Worm (Caenorhabditis elegans) whole organism, young adult: ENCODE measurements around the gene Y7A5A.6.
A peak's percentile ranks its signal among the peaks of the same experiment; 100 is the strongest.

ENCODE experiments used
- B0035.1 ChIP-seq: sonication (generic microtip); optimal IDR thresholded peaks from 2 replicates; lab custom pipeline; 2016; ENCODE audit warnings: missing genetic modification characterization, mild to moderate bottlenecking, missing compliant biosample characterization, missing genotype, missing genetic modification reagents
- B0261.1 ChIP-seq: sonication (generic microtip); optimal IDR thresholded peaks from 2 replicates; lab custom pipeline; 2016; ENCODE audit warnings: mild to moderate bottlenecking, missing genetic modification characterization, moderate library complexity, missing compliant biosample characterization
- B0336.3 ChIP-seq: fragments of 200-800 bp; sonication (Bioruptor generic); IDR thresholded peaks from 2 replicates; pipeline ENCODE4 v1.3.6; 2022; ENCODE audit warnings: missing genetic modification characterization, missing compliant biosample characterization
- F22D6.2 ChIP-seq: sonication (generic microtip); optimal IDR thresholded peaks from 2 replicates; lab custom pipeline; 2016; ENCODE audit warnings: mild to moderate bottlenecking, missing genetic modification characterization, missing compliant biosample characterization
- F37B4.10 ChIP-seq: fragments of 200-800 bp; sonication (Bioruptor generic); IDR thresholded peaks from 2 replicates; pipeline ENCODE4 v1.3.6; 2022; ENCODE audit warnings: missing genetic modification characterization, missing compliant biosample characterization
- F39B2.1 ChIP-seq: fragments of 200-800 bp; sonication (Bioruptor generic); IDR thresholded peaks from 2 replicates; pipeline ENCODE4 v1.3.6; 2022; ENCODE audit warnings: missing genetic modification reagents, missing genetic modification characterization, missing compliant biosample characterization
- Y53G8AR.9 ChIP-seq: fragments of 200-800 bp; sonication (Bioruptor generic); conservative IDR thresholded peaks from 2 replicates; pipeline ENCODE4 v1.3.6; 2022; ENCODE audit warnings: missing genetic modification reagents, missing genetic modification characterization, missing compliant biosample characterization
- Y79H2A.3 ChIP-seq: fragments of 200-800 bp; sonication (Bioruptor generic); conservative IDR thresholded peaks from 2 replicates; pipeline ENCODE4 v1.3.6; 2022; ENCODE audit warnings: missing genetic modification reagents, missing genetic modification characterization, missing compliant biosample characterization
- Y95B8A.8 ChIP-seq: fragments of 200-800 bp; sonication (Bioruptor generic); IDR thresholded peaks from 2 replicates; pipeline ENCODE4 v1.3.6; 2022; ENCODE audit warnings: missing genetic modification reagents, missing genetic modification characterization, missing compliant biosample characterization
- aptf-3 ChIP-seq: fragments of 200-800 bp; sonication (Bioruptor generic); IDR thresholded peaks from 2 replicates; pipeline ENCODE4 v1.3.6; 2022; ENCODE audit warnings: missing genetic modification characterization, missing compliant biosample characterization
- cebp-1 ChIP-seq, 2 experiments: fragments of 200-800 bp in 1 of 2; sonication (Bioruptor generic) in 1 of 2; sonication (generic microtip) in 1 of 2; IDR thresholded peaks in 1 of 2; optimal IDR thresholded peaks in 1 of 2; 2 replicates each; pipeline versions ENCODE4 v1.3.6 to Lab custom; 2017 to 2022; ENCODE audit warnings: missing compliant biosample characterization in 2 of 2, missing genetic modification characterization in 2 of 2, mild to moderate bottlenecking in 1 of 2, missing genetic modification reagents in 1 of 2, moderate library complexity in 1 of 2
- ceh-100 ChIP-seq: fragments of 200-800 bp; sonication (Bioruptor generic); IDR thresholded peaks from 2 replicates; pipeline ENCODE4 v1.3.6; 2022; ENCODE audit warnings: missing genetic modification reagents, missing genetic modification characterization, missing compliant biosample characterization
- ceh-27 ChIP-seq: fragments of 200-800 bp; sonication (Bioruptor generic); optimal IDR thresholded peaks from 2 replicates; lab custom pipeline; 2018; ENCODE audit warnings: mild to moderate bottlenecking, missing genetic modification characterization, moderate library complexity, missing compliant biosample characterization
- ceh-58 ChIP-seq: fragments of 200-800 bp; sonication (Bioruptor generic); IDR thresholded peaks from 2 replicates; pipeline ENCODE4 v1.3.6; 2022; ENCODE audit warnings: missing genetic modification characterization, missing compliant biosample characterization
- dpl-1 ChIP-seq: fragments of 150-350 bp; optimal IDR thresholded peaks from 2 replicates; lab custom pipeline; 2014; ENCODE audit warnings: missing biosample characterization, missing genetic modification reagents, missing genetic modification characterization
- gei-17 ChIP-seq: fragments of 200-800 bp; sonication (Bioruptor generic); optimal IDR thresholded peaks from 2 replicates; lab custom pipeline; 2018; ENCODE audit warnings: mild to moderate bottlenecking, missing genetic modification characterization, missing compliant biosample characterization
- hsf-1 ChIP-seq: fragments of 200-800 bp; sonication (Bioruptor generic); IDR thresholded peaks from 2 replicates; pipeline ENCODE4 v1.3.6; 2022; ENCODE audit warnings: missing genetic modification reagents, missing genetic modification characterization, missing compliant biosample characterization
- lag-1 ChIP-seq: fragments of 200-800 bp; sonication (Bioruptor generic); IDR thresholded peaks from 2 replicates; pipeline ENCODE4 v1.3.6; 2022; ENCODE audit warnings: missing genetic modification reagents, missing genetic modification characterization, missing compliant biosample characterization
- lin-35 ChIP-seq, 3 experiments: fragments of 150-350 bp in 2 of 3; sonication (generic microtip) in 1 of 3; optimal IDR thresholded peaks; 2 replicates each; lab custom pipeline; 2014 to 2018; ENCODE audit warnings: missing biosample characterization in 3 of 3, missing genetic modification characterization in 3 of 3, missing genetic modification reagents in 3 of 3
- lin-40 ChIP-seq: sonication (generic microtip); optimal IDR thresholded peaks from 2 replicates; lab custom pipeline; 2016; ENCODE audit warnings: missing genetic modification characterization, mild to moderate bottlenecking, missing compliant biosample characterization, missing genotype, missing genetic modification reagents
- lsy-27 ChIP-seq: sonication (generic microtip); optimal IDR thresholded peaks from 2 replicates; lab custom pipeline; 2017; ENCODE audit warnings: missing genetic modification characterization, mild to moderate bottlenecking, missing compliant biosample characterization, antibody characterized with exemption, missing genotype, borderline replicate concordance; ENCODE audit not compliant: insufficient read depth
- nhr-120 ChIP-seq: fragments of 200-800 bp; sonication (Bioruptor generic); IDR thresholded peaks from 2 replicates; pipeline ENCODE4 v1.3.6; 2022; ENCODE audit warnings: missing genetic modification characterization, missing compliant biosample characterization
- pbrm-1 ChIP-seq: fragments of 200-800 bp; sonication (Bioruptor generic); IDR thresholded peaks from 2 replicates; pipeline ENCODE4 v1.3.6; 2022; ENCODE audit warnings: missing genetic modification reagents, missing genetic modification characterization, missing compliant biosample characterization
- pha-4 ChIP-seq: fragments of 150-350 bp; sonication (generic microtip); optimal IDR thresholded peaks from 2 replicates; lab custom pipeline; 2014; ENCODE audit warnings: missing biosample characterization, missing genetic modification reagents, missing genetic modification characterization
- rpc-1 ChIP-seq, 2 experiments: fragments of 150-350 bp in 1 of 2; sonication (generic microtip) in 1 of 2; optimal IDR thresholded peaks; 2 replicates each; lab custom pipeline; 2014 to 2018; ENCODE audit warnings: missing biosample characterization in 1 of 2, missing genetic modification characterization in 1 of 2, missing genetic modification reagents in 1 of 2, missing genotype in 1 of 2
- snpc-1.3 ChIP-seq: sonication (generic microtip); optimal IDR thresholded peaks from 2 replicates; lab custom pipeline; 2017; ENCODE audit warnings: missing genetic modification characterization, mild to moderate bottlenecking, missing compliant biosample characterization, antibody characterized with exemption, moderate library complexity, missing genotype, missing genetic modification reagents; ENCODE audit not compliant: insufficient read depth
- snpc-4 ChIP-seq, 5 experiments: fragments of 150-350 bp in 1 of 5; sonication (generic microtip) in 4 of 5; optimal IDR thresholded peaks; 2 replicates each; lab custom pipeline; 2014 to 2018; ENCODE audit warnings: missing genetic modification characterization in 5 of 5, missing biosample characterization in 3 of 5, antibody characterized with exemption in 2 of 5, mild to moderate bottlenecking in 2 of 5, missing compliant biosample characterization in 2 of 5, missing genotype in 2 of 5, moderate library complexity in 2 of 5, missing genetic modification reagents in 1 of 5
- sptf-2 ChIP-seq: fragments of 200-800 bp; sonication (Bioruptor generic); optimal IDR thresholded peaks from 2 replicates; lab custom pipeline; 2018; ENCODE audit warnings: mild to moderate bottlenecking, missing genetic modification characterization, missing compliant biosample characterization
- tbp1 ChIP-seq: fragments of 200-800 bp; sonication (Bioruptor generic); optimal IDR thresholded peaks from 2 replicates; lab custom pipeline; 2018; ENCODE audit warnings: mild to moderate bottlenecking, missing genetic modification characterization, missing compliant biosample characterization
- tlf-1 ChIP-seq: fragments of 200-800 bp; sonication (Bioruptor generic); optimal IDR thresholded peaks from 2 replicates; lab custom pipeline; 2018; ENCODE audit warnings: mild to moderate bottlenecking, missing genetic modification characterization, missing compliant biosample characterization
- unc-62 ChIP-seq: fragments of 150-350 bp; optimal IDR thresholded peaks from 2 replicates; lab custom pipeline; 2014; ENCODE audit warnings: missing biosample characterization, missing genetic modification reagents, missing genetic modification characterization
- zfh-2 ChIP-seq: fragments of 200-800 bp; sonication (Bioruptor generic); conservative IDR thresholded peaks from 2 replicates; pipeline ENCODE4 v1.3.6; 2022; ENCODE audit warnings: missing genetic modification reagents, missing genetic modification characterization, missing compliant biosample characterization
- ztf-25 ChIP-seq: fragments of 200-800 bp; sonication (Bioruptor generic); IDR thresholded peaks from 2 replicates; pipeline ENCODE4 v1.3.6; 2022; ENCODE audit warnings: missing genetic modification reagents, missing genetic modification characterization, missing compliant biosample characterization

Gene Y7A5A.6

DNA sequence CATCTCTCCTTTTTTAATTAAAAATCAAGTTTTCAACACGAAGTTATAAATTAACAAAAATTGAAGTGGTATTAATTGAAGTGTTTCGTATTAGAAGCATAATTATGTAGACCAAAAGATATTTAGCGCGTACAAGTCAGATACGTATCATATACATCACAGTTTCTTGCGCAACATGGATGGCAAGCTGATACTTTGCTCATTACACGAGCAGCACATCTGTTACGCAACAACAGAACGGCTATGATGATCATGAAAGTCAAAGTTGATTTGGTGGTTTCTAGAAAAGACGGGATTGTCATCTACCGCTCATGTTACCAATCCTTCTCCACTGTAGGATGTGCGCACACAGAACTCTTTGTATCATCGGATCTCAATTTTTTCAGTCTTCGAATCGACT, 15.1 kb upstream of the Y7A5A.6 start (continued):
- TF ChIP-seq rpc-1 (optimal IDR thresholded peaks at IDR 0.05; lab: Kevin White, UChicago) (no peak), rpc-1 (tag; optimal IDR thresholded peaks at IDR 0.05; lab: Kevin White, UChicago) (no peak), ztf-25 (GFP tag; lab: Robert Waterston, UW) (no peak), F39B2.1 (GFP tag; lab: Robert Waterston, UW) (no peak), ceh-100 (no peak), aptf-3 (GFP tag; lab: Robert Waterston, UW) (no peak), gei-17 (GFP tag; lab: Kevin White, UChicago) (no peak), lag-1 (GFP tag; lab: Robert Waterston, UW) (no peak), lin-35 (GFP tag; optimal IDR thresholded peaks at IDR 0.05; lab: Kevin White, UChicago) (no peak)

DNA sequence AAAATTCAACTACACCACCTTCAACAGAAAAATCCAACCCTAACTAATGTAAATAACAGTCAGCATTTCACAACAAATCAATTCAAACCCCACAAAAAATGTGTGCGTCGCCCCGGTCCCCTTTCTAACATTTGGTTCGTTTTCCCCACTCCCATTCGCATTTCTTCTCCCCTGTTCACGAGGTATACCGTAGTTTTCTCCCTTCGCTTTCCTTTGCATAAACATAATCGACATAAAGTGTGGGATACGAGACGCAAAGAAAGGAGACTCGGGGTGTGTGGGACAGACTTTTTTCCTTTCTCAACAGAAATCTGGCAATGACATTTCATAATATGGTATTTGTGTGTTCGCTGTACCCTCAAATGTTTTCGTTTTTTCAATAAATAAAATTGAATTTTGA, 11.8 kb upstream of the Y7A5A.6 start:
- TF ChIP-seq ztf-25 (GFP tag; lab: Robert Waterston, UW) (no peak), pha-4 (tag; lab: Kevin White, UChicago) (no peak), lsy-27 (no peak), ceh-58 (no peak), unc-62 (GFP tag; lab: Kevin White, UChicago) (no peak), ceh-27 (GFP tag; lab: Kevin White, UChicago) (no peak), snpc-1.3 (tag; lab: Kevin White, UChicago) (no peak), cebp-1 (GFP tag; IDR thresholded peaks at IDR 0.05; lab: Robert Waterston, UW) (no peak), cebp-1 (tag; optimal IDR thresholded peaks at IDR 0.05; lab: Kevin White, UChicago) (no peak), lag-1 (GFP tag; lab: Robert Waterston, UW) (no peak), Y79H2A.3 (no peak), tbp1 (GFP tag; lab: Kevin White, UChicago) (no peak), dpl-1 (GFP tag; lab: Kevin White, UChicago) (no peak), F22D6.2 (no peak), lin-40 (tag; lab: Kevin White, UChicago) (no peak), B0035.1 (no peak), Y53G8AR.9 (GFP tag; lab: Robert Waterston, UW) (no peak)

DNA sequence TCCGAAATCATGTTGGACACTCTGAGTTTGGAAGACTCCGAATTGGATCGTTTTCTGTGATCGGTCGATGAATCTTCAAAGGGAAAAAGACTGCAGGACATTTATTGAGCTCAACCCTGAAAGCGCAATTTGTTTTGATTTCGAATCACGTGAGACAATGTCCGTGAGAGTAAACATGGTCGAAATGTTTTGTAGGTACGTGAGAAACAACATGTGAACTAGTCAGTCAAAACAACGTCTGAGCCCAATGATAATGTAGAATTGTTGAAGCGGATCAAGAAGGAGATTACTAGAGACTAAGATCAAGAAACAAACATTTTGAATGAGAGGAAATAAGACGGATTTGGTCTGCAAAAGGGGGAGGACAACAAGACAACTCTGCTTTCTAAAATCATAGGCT, 4.6 kb upstream of the Y7A5A.6 start, which contains the start of gene Y7A5A.7:
Y7A5A.7 (minus strand) TSS at position 101 of the 400 bp plus-strand sequence.
- TF ChIP-seq rpc-1 (optimal IDR thresholded peaks at IDR 0.05; lab: Kevin White, UChicago) (no peak), rpc-1 (tag; optimal IDR thresholded peaks at IDR 0.05; lab: Kevin White, UChicago) (no peak), tbp1 (GFP tag; lab: Kevin White, UChicago) (no peak), F37B4.10 (GFP tag; lab: Robert Waterston, UW) (no peak), sptf-2 (GFP tag; lab: Kevin White, UChicago) (no peak), nhr-120 (GFP tag; lab: Robert Waterston, UW) (no peak), hsf-1 (GFP tag; lab: Robert Waterston, UW) (no peak), pbrm-1 (GFP tag; lab: Robert Waterston, UW) (no peak), B0336.3 (GFP tag; lab: Robert Waterston, UW) (no peak), tlf-1 (no peak)

DNA sequence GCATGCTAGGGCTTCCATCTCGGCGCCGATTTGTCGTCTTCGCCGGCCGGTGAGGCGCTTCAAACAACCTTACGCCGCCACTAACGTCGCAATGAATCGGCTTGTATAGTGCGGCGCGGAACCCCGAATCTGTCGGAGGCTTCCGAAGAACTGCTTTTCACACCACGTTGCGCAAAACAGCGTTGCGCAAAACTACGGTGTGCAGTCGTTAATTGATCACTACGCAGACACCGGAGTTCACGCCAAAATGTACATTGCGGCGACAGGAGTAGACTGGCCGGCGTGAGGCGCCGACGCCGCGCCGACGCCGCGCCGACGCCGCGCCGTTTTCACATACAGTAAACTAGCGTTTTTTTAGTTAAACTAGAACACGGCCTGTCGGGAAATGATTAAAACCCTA, 2.3 kb upstream of the Y7A5A.6 start:
- TF ChIP-seq pbrm-1 (GFP tag; lab: Robert Waterston, UW) = no peak
- no peak for TF ChIP-seq Y95B8A.8 (GFP tag; lab: Robert Waterston, UW)
- TF ChIP-seq snpc-4 (GFP tag; optimal IDR thresholded peaks at IDR 0.05; lab: Kevin White, UChicago) = no peak
- TF ChIP-seq snpc-4 (tag; optimal IDR thresholded peaks at IDR 0.05; lab: Kevin White, UChicago) = peak in 2 of 4 experiments; percentile 20 to 41
- TF ChIP-seq zfh-2 = peak; percentile 64; the same call in 1 of the 2 replicates
- no peak for TF ChIP-seq B0261.1 (tag; lab: Kevin White, UChicago)
